Worm (Caenorhabditis elegans): ENCODE measurements around the gene Y54G11A.1.
A peak's percentile ranks its signal among the peaks of the same experiment; 100 is the strongest.

The Y54G11A.1 gene

ce11 chrII:14299254-14299759 is 30.3 kb upstream of the Y54G11A.1 start:
- peak; percentile 20 for TF ChIP-seq elt-2 (tag; optimal IDR thresholded peaks at IDR 0.05)
- no peak for TF ChIP-seq pqm-1 (tag; optimal IDR thresholded peaks at IDR 0.05)

- peak; percentile 36 for TF ChIP-seq elt-2 (tag; optimal IDR thresholded peaks at IDR 0.05)
These were observed 28.1 kb upstream of the Y54G11A.1 start, which contains the start of gene Y54G11A.7 for ce11 chrII:14297050-14297449. TSS of gene Y54G11A.7 (plus strand) at chrII:14297305.

DNA sequence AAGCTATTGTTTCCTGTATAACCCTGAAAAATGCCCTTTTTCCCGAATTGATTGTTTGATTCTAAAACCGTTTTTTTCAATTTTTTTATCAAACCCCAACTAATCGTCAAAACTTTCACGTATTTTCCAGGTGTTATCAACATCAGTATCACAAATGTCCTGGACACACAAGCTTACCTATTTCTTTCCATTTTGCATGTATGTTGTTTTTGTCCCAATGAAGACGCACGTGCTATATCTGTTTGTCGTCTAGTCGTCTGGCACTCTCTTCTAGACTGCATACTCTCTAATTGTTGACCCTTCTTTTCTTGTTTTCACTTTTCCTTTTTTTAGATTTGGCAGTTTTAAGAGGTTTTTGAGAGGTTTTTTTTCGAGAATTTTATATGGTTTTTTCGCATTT is 27.3 kb upstream of the Y54G11A.1 start:
- TF ChIP-seq snpc-4 (tag; optimal IDR thresholded peaks at IDR 0.05) = peak; percentile 42
- peak; percentile 53 for TF ChIP-seq nfya-1 (tag; optimal IDR thresholded peaks at IDR 0.05; ENCODE audit: insufficient read depth)
- TF ChIP-seq elt-2 (tag; optimal IDR thresholded peaks at IDR 0.05) = peak; percentile 92
- TF ChIP-seq mdl-1 (tag; optimal IDR thresholded peaks at IDR 0.05) = peak; percentile 90
- peak; percentile 47 for TF ChIP-seq nhr-43 (tag; optimal IDR thresholded peaks at IDR 0.05; ENCODE audit: poor library complexity, severe bottlenecking)
- no peak for TF ChIP-seq nhr-67 (tag; optimal IDR thresholded peaks at IDR 0.05)
- peak; percentile 96 for TF ChIP-seq pha-4 (tag; optimal IDR thresholded peaks at IDR 0.05)
- TF ChIP-seq unc-39 (tag; optimal IDR thresholded peaks at IDR 0.05) = no peak
- TF ChIP-seq nhr-25 (tag; optimal IDR thresholded peaks at IDR 0.05) = peak; percentile 27
- peak; percentile 23 for TF ChIP-seq ceh-28 (tag; optimal IDR thresholded peaks at IDR 0.05)
- TF ChIP-seq jun-1 (tag; optimal IDR thresholded peaks at IDR 0.05) = peak; percentile 63
- TF ChIP-seq nhr-23 (tag; optimal IDR thresholded peaks at IDR 0.05) = peak; percentile 47
- TF ChIP-seq pqm-1 (tag; optimal IDR thresholded peaks at IDR 0.05) = peak; percentile 61
- no peak for TF ChIP-seq nhr-12 (tag; optimal IDR thresholded peaks at IDR 0.05)
- TF ChIP-seq egl-5 (tag; optimal IDR thresholded peaks at IDR 0.05) = peak; percentile 24

- TF ChIP-seq ceh-28 (tag; optimal IDR thresholded peaks at IDR 0.05) = no peak
- no peak for TF ChIP-seq nhr-43 (tag; optimal IDR thresholded peaks at IDR 0.05; ENCODE audit: poor library complexity, severe bottlenecking)
- no peak for TF ChIP-seq egl-27 (tag; optimal IDR thresholded peaks at IDR 0.05)
- no peak for TF ChIP-seq nhr-237 (tag; optimal IDR thresholded peaks at IDR 0.05)
- TF ChIP-seq mml-1 (tag; optimal IDR thresholded peaks at IDR 0.05) = no peak
- TF ChIP-seq ztf-11 (tag; optimal IDR thresholded peaks at IDR 0.05) = no peak
- no peak for TF ChIP-seq ceh-9 (tag; optimal IDR thresholded peaks at IDR 0.05)
- TF ChIP-seq pqm-1 (tag; optimal IDR thresholded peaks at IDR 0.05) = no peak
These were observed 25.4 kb upstream of the Y54G11A.1 start for ce11 chrII:14294390-14294789.

- TF ChIP-seq pha-4 (tag; optimal IDR thresholded peaks at IDR 0.05) = peak; percentile 40
- no peak for TF ChIP-seq elt-2 (tag; optimal IDR thresholded peaks at IDR 0.05)
These were observed 23.5 kb upstream of the Y54G11A.1 start, which contains the start of gene Y54G11A.4 for ce11 chrII:14292519-14292918. TSS of gene Y54G11A.4 (plus strand) at chrII:14292819.

DNA sequence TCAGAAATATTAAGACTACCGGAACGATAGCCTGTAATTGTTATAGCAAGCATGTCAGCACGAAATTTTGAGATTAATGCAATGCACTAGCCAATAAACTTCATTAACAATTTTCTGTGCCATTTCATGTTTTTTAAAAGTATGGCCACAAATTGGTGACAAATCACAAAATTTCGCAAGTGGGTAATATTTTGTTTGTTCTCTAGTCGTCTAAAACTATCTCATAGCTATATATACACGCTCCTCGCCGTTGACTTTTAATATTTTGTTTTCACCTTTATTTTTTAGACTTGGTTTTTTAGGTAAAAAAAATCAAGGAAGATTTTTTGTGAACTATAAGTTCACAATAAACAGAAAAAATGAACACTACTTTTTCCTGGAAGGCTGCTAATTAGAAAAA is 21.9 kb upstream of the Y54G11A.1 start:
- TF ChIP-seq nhr-11 (tag; optimal IDR thresholded peaks at IDR 0.05) (no peak), elt-2 (tag; optimal IDR thresholded peaks at IDR 0.05) (peak; percentile 29), ama-1 (optimal IDR thresholded peaks at IDR 0.05) (no peak), egl-27 (tag; optimal IDR thresholded peaks at IDR 0.05) (no peak), unc-39 (tag; optimal IDR thresholded peaks at IDR 0.05) (no peak), ztf-11 (tag; optimal IDR thresholded peaks at IDR 0.05) (no peak), nhr-76 (tag; optimal IDR thresholded peaks at IDR 0.05) (no peak), nhr-25 (tag; optimal IDR thresholded peaks at IDR 0.05) (no peak), mml-1 (tag; optimal IDR thresholded peaks at IDR 0.05) (no peak), skn-1 (tag; optimal IDR thresholded peaks at IDR 0.05) (peak; percentile 33), nhr-23 (tag; optimal IDR thresholded peaks at IDR 0.05) (no peak), daf-12 (tag; optimal IDR thresholded peaks at IDR 0.05) (no peak), ztf-4 (tag; optimal IDR thresholded peaks at IDR 0.05) (no peak), pqm-1 (tag; optimal IDR thresholded peaks at IDR 0.05) (peak; percentile 53), nhr-67 (tag; optimal IDR thresholded peaks at IDR 0.05) (no peak), mdl-1 (tag; optimal IDR thresholded peaks at IDR 0.05) (no peak), eor-1 (tag; optimal IDR thresholded peaks at IDR 0.05) (no peak), nhr-77 (tag; optimal IDR thresholded peaks at IDR 0.05) (no peak), jun-1 (tag; optimal IDR thresholded peaks at IDR 0.05) (no peak), pha-4 (tag; optimal IDR thresholded peaks at IDR 0.05) (peak; percentile 81), lsy-12 (tag; optimal IDR thresholded peaks at IDR 0.05) (no peak), nhr-28 (tag; optimal IDR thresholded peaks at IDR 0.05) (no peak), elt-1 (tag; optimal IDR thresholded peaks at IDR 0.05) (no peak), ceh-82 (tag; optimal IDR thresholded peaks at IDR 0.05) (no peak), sea-2 (GFP tag; optimal IDR thresholded peaks at IDR 0.05) (no peak), ceh-28 (tag; optimal IDR thresholded peaks at IDR 0.05) (no peak), nhr-237 (tag; optimal IDR thresholded peaks at IDR 0.05) (no peak), fkh-2 (tag; optimal IDR thresholded peaks at IDR 0.05) (no peak), nfya-1 (tag; optimal IDR thresholded peaks at IDR 0.05; ENCODE audit: insufficient read depth) (no peak)
